Worm (Caenorhabditis elegans) whole organism, mixed stage, embryonic: ENCODE data around the gene fbxc-20.

Experiments
- M03D4.4 ChIP-seq: sonication (generic microtip); optimal IDR thresholded peaks from 2 replicates; lab custom pipeline; 2017; ENCODE audit warnings: mild to moderate bottlenecking, missing genetic modification characterization, missing compliant biosample characterization
- bed-3 ChIP-seq: fragments of 200-800 bp; sonication (Bioruptor generic); optimal IDR thresholded peaks from 3 replicates; lab custom pipeline; 2018; ENCODE audit warnings: mild to moderate bottlenecking, missing genetic modification characterization, moderate library complexity, missing compliant biosample characterization
- ceh-39 ChIP-seq: fragments of 150-350 bp; optimal IDR thresholded peaks from 2 replicates; lab custom pipeline; 2014; ENCODE audit warnings: missing biosample characterization, missing genetic modification characterization
- ceh-43 ChIP-seq: fragments of 200-800 bp; sonication (Bioruptor generic); optimal IDR thresholded peaks from 2 replicates; lab custom pipeline; 2018; ENCODE audit warnings: mild to moderate bottlenecking, missing genetic modification characterization, moderate library complexity, missing compliant biosample characterization
- ceh-83 ChIP-seq: fragments of 200-800 bp; sonication (Bioruptor generic); optimal IDR thresholded peaks from 2 replicates; lab custom pipeline; 2018; ENCODE audit warnings: mild to moderate bottlenecking, missing genetic modification characterization, missing compliant biosample characterization
- ces-1 ChIP-seq: fragments of 150-350 bp; optimal IDR thresholded peaks from 2 replicates; lab custom pipeline; 2014; ENCODE audit warnings: missing biosample characterization, missing genetic modification reagents, missing genetic modification characterization
- cnd-1 ChIP-seq: fragments of 200-800 bp; sonication (Bioruptor generic); optimal IDR thresholded peaks from 2 replicates; lab custom pipeline; 2018; ENCODE audit warnings: mild to moderate bottlenecking, missing genetic modification characterization, missing compliant biosample characterization
- elt-1 ChIP-seq: sonication (generic microtip); optimal IDR thresholded peaks from 2 replicates; lab custom pipeline; 2017; ENCODE audit warnings: missing genetic modification characterization, mild to moderate bottlenecking, missing compliant biosample characterization, antibody characterized with exemption, moderate library complexity, borderline replicate concordance; ENCODE audit not compliant: insufficient read depth
- flh-1 ChIP-seq: fragments of 200-800 bp; sonication (Bioruptor generic); optimal IDR thresholded peaks from 2 replicates; lab custom pipeline; 2018; ENCODE audit warnings: mild to moderate bottlenecking, missing genetic modification characterization, moderate library complexity, missing compliant biosample characterization
- ham-2 ChIP-seq: fragments of 200-800 bp; sonication (Bioruptor generic); optimal IDR thresholded peaks from 2 replicates; lab custom pipeline; 2018; ENCODE audit warnings: mild to moderate bottlenecking, missing genetic modification characterization, missing compliant biosample characterization
- hlh-1 ChIP-seq: fragments of 150-350 bp; optimal IDR thresholded peaks from 2 replicates; lab custom pipeline; 2014; ENCODE audit warnings: missing biosample characterization, missing genetic modification reagents, missing genetic modification characterization
- lin-13 ChIP-seq: fragments of 150-350 bp; optimal IDR thresholded peaks from 2 replicates; lab custom pipeline; 2014; ENCODE audit warnings: missing biosample characterization, missing genetic modification characterization
- mab-5 ChIP-seq: fragments of 150-350 bp; optimal IDR thresholded peaks from 2 replicates; lab custom pipeline; 2014; ENCODE audit warnings: missing biosample characterization, missing genetic modification characterization
- mep-1 ChIP-seq: fragments of 150-350 bp; optimal IDR thresholded peaks from 2 replicates; lab custom pipeline; 2017; ENCODE audit warnings: missing biosample characterization, missing genetic modification reagents, missing genetic modification characterization, inconsistent platforms
- mls-2 ChIP-seq: sonication (generic microtip); optimal IDR thresholded peaks from 2 replicates; lab custom pipeline; 2016; ENCODE audit warnings: mild to moderate bottlenecking, missing genetic modification characterization, moderate library complexity, missing compliant biosample characterization
- nhr-12 ChIP-seq: fragments of 150-350 bp; optimal IDR thresholded peaks from 2 replicates; lab custom pipeline; 2014; ENCODE audit warnings: missing biosample characterization, missing genetic modification characterization
- nhr-2 ChIP-seq: fragments of 150-350 bp; optimal IDR thresholded peaks from 2 replicates; lab custom pipeline; 2014; ENCODE audit warnings: missing biosample characterization, missing genetic modification characterization
- nhr-237 ChIP-seq: fragments of 150-350 bp; optimal IDR thresholded peaks from 2 replicates; lab custom pipeline; 2014; ENCODE audit warnings: missing biosample characterization, missing genetic modification characterization
- nhr-28 ChIP-seq: fragments of 150-350 bp; optimal IDR thresholded peaks from 2 replicates; lab custom pipeline; 2014; ENCODE audit warnings: missing biosample characterization, missing genetic modification characterization
- nhr-76 ChIP-seq: sonication (generic microtip); optimal IDR thresholded peaks from 2 replicates; lab custom pipeline; 2017; ENCODE audit warnings: missing biosample characterization, missing genetic modification characterization
- pha-4 ChIP-seq: fragments of 150-350 bp; optimal IDR thresholded peaks from 2 replicates; lab custom pipeline; 2018; ENCODE audit warnings: missing biosample characterization, missing genetic modification reagents, missing genetic modification characterization
- sem-2 ChIP-seq: fragments of 200-800 bp; sonication (Bioruptor generic); optimal IDR thresholded peaks from 2 replicates; lab custom pipeline; 2018; ENCODE audit warnings: mild to moderate bottlenecking, missing genetic modification characterization, missing compliant biosample characterization
- snpc-4 ChIP-seq: fragments of 150-350 bp; optimal IDR thresholded peaks from 2 replicates; lab custom pipeline; 2014; ENCODE audit warnings: missing biosample characterization, missing genetic modification characterization
- sptf-1 ChIP-seq: sonication (generic microtip); optimal IDR thresholded peaks from 2 replicates; lab custom pipeline; 2017; ENCODE audit warnings: mild to moderate bottlenecking, missing genetic modification characterization, moderate library complexity, missing compliant biosample characterization
- tbx-8 ChIP-seq: fragments of 200-800 bp; sonication (Bioruptor generic); optimal IDR thresholded peaks from 2 replicates; lab custom pipeline; 2018; ENCODE audit warnings: mild to moderate bottlenecking, missing genetic modification characterization, moderate library complexity, missing compliant biosample characterization
- unc-120 ChIP-seq: sonication (generic microtip); optimal IDR thresholded peaks from 2 replicates; lab custom pipeline; 2017; ENCODE audit warnings: missing genetic modification characterization, missing compliant biosample characterization; ENCODE audit not compliant: poor library complexity, severe bottlenecking
- unc-39 ChIP-seq: fragments of 150-350 bp; optimal IDR thresholded peaks from 2 replicates; lab custom pipeline; 2014; ENCODE audit warnings: missing biosample characterization, missing genetic modification characterization
- unc-62 ChIP-seq: fragments of 150-350 bp; optimal IDR thresholded peaks from 2 replicates; lab custom pipeline; 2014; ENCODE audit warnings: missing biosample characterization, missing genetic modification reagents, missing genetic modification characterization
- zip-8 ChIP-seq: fragments of 150-350 bp; optimal IDR thresholded peaks from 2 replicates; lab custom pipeline; 2014; ENCODE audit warnings: missing biosample characterization, missing genetic modification characterization
- ztf-11 ChIP-seq: fragments of 150-350 bp; optimal IDR thresholded peaks from 2 replicates; lab custom pipeline; 2014; ENCODE audit warnings: missing biosample characterization, missing genetic modification characterization

fbxc-20 gene

ce11 chrII:2418836-2419235, at the start of gene fbxc-20:
fbxc-20 (plus strand) TSS chrII:2419136.
- TF ChIP-seq unc-62 (no peak), ceh-39 (no peak), flh-1 (GFP tag; lab: Kevin White, UChicago) (no peak)

ce11 chrII:2372090-2372489, 46.8 kb upstream of the fbxc-20 start, which contains the start of gene F16G10.3:
F16G10.3 (plus strand) TSS chrII:2372390.
- no peak for TF ChIP-seq mab-5
- no peak for TF ChIP-seq zip-8 (tag; lab: Kevin White, UChicago)
- TF ChIP-seq ces-1 (GFP tag; lab: Kevin White, UChicago), result no peak
- TF ChIP-seq M03D4.4, result no peak
- TF ChIP-seq mep-1 (tag; lab: Kevin White, UChicago), result no peak

ce11 chrII:2374973-2375372, 44.0 kb upstream of the fbxc-20 start, which contains the start of gene F16G10.2:
F16G10.2 (plus strand) TSS chrII:2375273.
- TF ChIP-seq nhr-2 (no peak), unc-120 (tag; lab: Kevin White, UChicago) (no peak), ces-1 (GFP tag; lab: Kevin White, UChicago) (no peak), nhr-12 (tag; lab: Kevin White, UChicago) (no peak), zip-8 (tag; lab: Kevin White, UChicago) (no peak), sem-2 (GFP tag; lab: Kevin White, UChicago) (no peak), pha-4 (no peak), tbx-8 (GFP tag; lab: Kevin White, UChicago) (no peak), snpc-4 (tag; lab: Kevin White, UChicago) (no peak), ceh-43 (GFP tag; lab: Kevin White, UChicago) (no peak), mep-1 (tag; lab: Kevin White, UChicago) (no peak), hlh-1 (tag; lab: Kevin White, UChicago) (no peak), ztf-11 (tag; lab: Kevin White, UChicago) (no peak), mab-5 (no peak), flh-1 (GFP tag; lab: Kevin White, UChicago) (no peak), ceh-83 (GFP tag; lab: Kevin White, UChicago) (no peak), bed-3 (no peak)

ce11 chrII:2377751-2378150, 41.2 kb upstream of the fbxc-20 start, which contains the start of gene F16G10.6:
F16G10.6 (minus strand) TSS chrII:2377851.
- TF ChIP-seq snpc-4 (tag; lab: Kevin White, UChicago) (no peak), ceh-83 (GFP tag; lab: Kevin White, UChicago) (no peak), bed-3 (no peak), nhr-237 (tag; lab: Kevin White, UChicago) (no peak), tbx-8 (GFP tag; lab: Kevin White, UChicago) (no peak), flh-1 (GFP tag; lab: Kevin White, UChicago) (no peak), M03D4.4 (no peak), pha-4 (no peak), sptf-1 (tag; lab: Kevin White, UChicago) (no peak), nhr-2 (no peak), ceh-43 (GFP tag; lab: Kevin White, UChicago) (no peak)

ce11 chrII:2378465-2379009, 40.4 kb upstream of the fbxc-20 start:
- TF ChIP-seq cnd-1 (tag; lab: Kevin White, UChicago), result no peak
- no peak for TF ChIP-seq sptf-1 (tag; lab: Kevin White, UChicago)
- TF ChIP-seq unc-39 (tag; lab: Kevin White, UChicago), result no peak
- no peak for TF ChIP-seq ham-2 (GFP tag; lab: Kevin White, UChicago)
- TF ChIP-seq unc-62, result no peak
- no peak for TF ChIP-seq mls-2 (tag; lab: Kevin White, UChicago)

- no peak for TF ChIP-seq hlh-1 (tag; lab: Kevin White, UChicago)
- TF ChIP-seq nhr-12 (tag; lab: Kevin White, UChicago), result no peak
- no peak for TF ChIP-seq tbx-8 (GFP tag; lab: Kevin White, UChicago)
- TF ChIP-seq ceh-39, result no peak
- TF ChIP-seq nhr-76 (tag; lab: Kevin White, UChicago), result no peak
- TF ChIP-seq nhr-237 (tag; lab: Kevin White, UChicago), result no peak
- TF ChIP-seq M03D4.4, result no peak
- TF ChIP-seq unc-120 (tag; lab: Kevin White, UChicago), result no peak
- TF ChIP-seq sem-2 (GFP tag; lab: Kevin White, UChicago), result no peak
- no peak for TF ChIP-seq elt-1 (tag; lab: Kevin White, UChicago)
- TF ChIP-seq ztf-11 (tag; lab: Kevin White, UChicago), result no peak
- TF ChIP-seq unc-39 (tag; lab: Kevin White, UChicago), result no peak
- no peak for TF ChIP-seq bed-3
- TF ChIP-seq ces-1 (GFP tag; lab: Kevin White, UChicago), result no peak
- TF ChIP-seq ceh-43 (GFP tag; lab: Kevin White, UChicago), result no peak
- no peak for TF ChIP-seq nhr-28 (tag; lab: Kevin White, UChicago)
- no peak for TF ChIP-seq pha-4
- TF ChIP-seq lin-13 (tag; lab: Kevin White, UChicago), result no peak
- TF ChIP-seq, all 35 proteins: peak for 0
Observed at ce11 chrII:2379673-2380072, 39.3 kb upstream of the fbxc-20 start.
